Fruit fly (Drosophila melanogaster) whole organism, prepupa: ENCODE results near the gene CG14855.
A peak's percentile ranks its signal among the peaks of the same experiment; 100 is the strongest.

Experiments used
- Blimp-1 ChIP-seq: fragments of 200-800 bp; sonication (Bioruptor generic); optimal IDR thresholded peaks from 3 replicates; lab custom pipeline; 2017; ENCODE audit warnings: missing biosample characterization, missing genetic modification characterization, mild to moderate bottlenecking, moderate library complexity, missing genetic modification reagents
- CG11294 ChIP-seq: fragments of 200-800 bp; sonication (Bioruptor generic); IDR thresholded peaks from 2 replicates; pipeline ENCODE4 v1.3.6; 2022; ENCODE audit warnings: missing biosample characterization, missing genetic modification characterization
- CG15336 ChIP-seq: fragments of 200-800 bp; sonication (Bioruptor generic); IDR thresholded peaks from 2 replicates; pipeline ENCODE4 v1.3.6; 2022; ENCODE audit warnings: missing biosample characterization, missing genetic modification characterization
- CG3032 ChIP-seq: fragments of 200-800 bp; optimal IDR thresholded peaks from 2 replicates; lab custom pipeline; 2019; ENCODE audit warnings: missing biosample characterization, mild to moderate bottlenecking, missing genetic modification characterization, moderate library complexity
- CG31627 ChIP-seq: fragments of 200-800 bp; sonication (Bioruptor generic); optimal IDR thresholded peaks from 3 replicates; lab custom pipeline; 2016; ENCODE audit warnings: missing biosample characterization, missing genetic modification characterization
- CG34406 ChIP-seq: fragments of 200-800 bp; sonication (Bioruptor generic); optimal IDR thresholded peaks from 3 replicates; lab custom pipeline; 2016; ENCODE audit warnings: missing biosample characterization, missing genetic modification characterization
- CG3919 ChIP-seq: fragments of 200-800 bp; sonication (Bioruptor generic); optimal IDR thresholded peaks from 3 replicates; lab custom pipeline; 2016; ENCODE audit warnings: missing biosample characterization, missing genetic modification characterization
- CG4318 ChIP-seq: fragments of 200-800 bp; sonication (Bioruptor generic); optimal IDR thresholded peaks from 3 replicates; lab custom pipeline; 2017; ENCODE audit warnings: missing biosample characterization, mild to moderate bottlenecking, missing genetic modification characterization
- CG6163 ChIP-seq: fragments of 200-800 bp; sonication (Bioruptor generic); IDR thresholded peaks from 3 replicates; pipeline ENCODE4 v1.3.6; 2022; ENCODE audit warnings: missing biosample characterization, missing genetic modification characterization
- CG6792 ChIP-seq: fragments of 200-800 bp; sonication (Bioruptor generic); optimal IDR thresholded peaks from 3 replicates; lab custom pipeline; 2016; ENCODE audit warnings: missing biosample characterization, missing genetic modification characterization
- CG6808 ChIP-seq: fragments of 200-800 bp; sonication (Bioruptor generic); optimal IDR thresholded peaks from 3 replicates; lab custom pipeline; 2017; ENCODE audit warnings: missing biosample characterization, missing genetic modification characterization, mild to moderate bottlenecking, moderate library complexity, missing genetic modification reagents
- CG6854 ChIP-seq: fragments of 200-800 bp; sonication (Bioruptor generic); optimal IDR thresholded peaks from 2 replicates; lab custom pipeline; 2017; ENCODE audit warnings: missing biosample characterization, mild to moderate bottlenecking, missing genetic modification characterization
- CG8119 ChIP-seq: fragments of 200-800 bp; sonication (Bioruptor generic); IDR thresholded peaks from 3 replicates; pipeline ENCODE4 v1.3.6; 2022; ENCODE audit warnings: missing biosample characterization, missing genetic modification characterization
- CG8632 ChIP-seq: fragments of 200-800 bp; sonication (Bioruptor generic); optimal IDR thresholded peaks from 3 replicates; lab custom pipeline; 2016; ENCODE audit warnings: missing biosample characterization, missing genetic modification characterization
- Eip75B ChIP-seq: fragments of 200-800 bp; sonication (Bioruptor generic); optimal IDR thresholded peaks from 3 replicates; lab custom pipeline; 2016; ENCODE audit warnings: missing biosample characterization, missing genetic modification characterization
- Eip78C ChIP-seq: fragments of 200-800 bp; sonication (Bioruptor generic); peaks from one replicate; lab custom pipeline; 2016; ENCODE audit warnings: missing biosample characterization, missing genetic modification characterization
- Ets96B ChIP-seq: fragments of 200-800 bp; optimal IDR thresholded peaks from 2 replicates; lab custom pipeline; 2019; ENCODE audit warnings: missing biosample characterization, mild to moderate bottlenecking, missing genetic modification characterization, moderate library complexity
- Hr39 ChIP-seq: fragments of 200-800 bp; sonication (Bioruptor generic); optimal IDR thresholded peaks from 2 replicates; lab custom pipeline; 2016; ENCODE audit warnings: missing biosample characterization, missing genetic modification characterization
- Hr4 ChIP-seq: fragments of 200-800 bp; sonication (Bioruptor generic); optimal IDR thresholded peaks from 3 replicates; lab custom pipeline; 2016; ENCODE audit warnings: missing biosample characterization, missing genetic modification characterization
- Lpt ChIP-seq: fragments of 200-800 bp; sonication (Bioruptor generic); optimal IDR thresholded peaks from 3 replicates; lab custom pipeline; 2016; ENCODE audit warnings: missing biosample characterization, missing genetic modification characterization
- OdsH ChIP-seq: fragments of 200-800 bp; sonication (Bioruptor generic); optimal IDR thresholded peaks from 3 replicates; lab custom pipeline; 2016; ENCODE audit warnings: missing biosample characterization, missing genetic modification characterization
- Sox14 ChIP-seq: fragments of 200-800 bp; sonication (Bioruptor generic); optimal IDR thresholded peaks from 3 replicates; lab custom pipeline; 2016; ENCODE audit warnings: missing biosample characterization, missing genetic modification characterization
- Sox15 ChIP-seq: fragments of 200-800 bp; sonication (Bioruptor generic); optimal IDR thresholded peaks from 3 replicates; lab custom pipeline; 2016; ENCODE audit warnings: missing biosample characterization, missing genetic modification characterization
- achi ChIP-seq: fragments of 200-800 bp; sonication (Bioruptor generic); optimal IDR thresholded peaks from 3 replicates; lab custom pipeline; 2016; ENCODE audit warnings: missing biosample characterization, missing genetic modification characterization
- cyc ChIP-seq: fragments of 200-800 bp; sonication (Bioruptor generic); optimal IDR thresholded peaks from 3 replicates; lab custom pipeline; 2016; ENCODE audit warnings: missing biosample characterization, missing genetic modification characterization
- dsx ChIP-seq: fragments of 200-800 bp; optimal IDR thresholded peaks from 3 replicates; lab custom pipeline; 2019; ENCODE audit warnings: missing biosample characterization, mild to moderate bottlenecking, missing genetic modification characterization, moderate library complexity; ENCODE audit not compliant: poor library complexity, severe bottlenecking
- eg ChIP-seq: fragments of 200-800 bp; sonication (Bioruptor generic); IDR thresholded peaks from 3 replicates; pipeline ENCODE4 v1.3.6; 2022; ENCODE audit warnings: missing biosample characterization, missing genetic modification characterization
- esn ChIP-seq: fragments of 200-800 bp; sonication (Bioruptor generic); optimal IDR thresholded peaks from 2 replicates; lab custom pipeline; 2016; ENCODE audit warnings: missing biosample characterization, mild to moderate bottlenecking, missing genetic modification characterization, moderate library complexity
- fd85E ChIP-seq: fragments of 200-800 bp; sonication (Bioruptor generic); optimal IDR thresholded peaks from 3 replicates; lab custom pipeline; 2016; ENCODE audit warnings: missing biosample characterization, missing genetic modification characterization
- fkh ChIP-seq: fragments of 200-800 bp; sonication (Bioruptor generic); optimal IDR thresholded peaks from 3 replicates; lab custom pipeline; 2017; ENCODE audit warnings: missing biosample characterization, mild to moderate bottlenecking, missing genetic modification characterization, moderate library complexity
- pdm3 ChIP-seq: fragments of 200-800 bp; sonication (Bioruptor generic); optimal IDR thresholded peaks from 3 replicates; lab custom pipeline; 2016; ENCODE audit warnings: missing biosample characterization, missing genetic modification characterization
- salr ChIP-seq, 2 experiments: fragments of 200-800 bp; sonication (Bioruptor generic); optimal IDR thresholded peaks; 3 replicates each; lab custom pipeline; 2016 to 2018; ENCODE audit warnings: missing biosample characterization in 2 of 2, missing genetic modification characterization in 2 of 2, mild to moderate bottlenecking in 1 of 2
- spab ChIP-seq: fragments of 200-800 bp; sonication (Bioruptor generic); optimal IDR thresholded peaks from 2 replicates; lab custom pipeline; 2017; ENCODE audit warnings: missing biosample characterization, mild to moderate bottlenecking, missing genetic modification characterization, missing genetic modification reagents
- ss ChIP-seq, 2 experiments: fragments of 200-800 bp; sonication (Bioruptor generic); optimal IDR thresholded peaks; 2 replicates in 1 of 2; 3 replicates in 1 of 2; lab custom pipeline; 2017 to 2018; ENCODE audit warnings: mild to moderate bottlenecking in 2 of 2, missing biosample characterization in 2 of 2, missing genetic modification characterization in 2 of 2, moderate library complexity in 1 of 2
- svp ChIP-seq: fragments of 200-800 bp; sonication (Bioruptor generic); peaks from one replicate; lab custom pipeline; 2016; ENCODE audit warnings: missing biosample characterization, missing genetic modification characterization
- topi ChIP-seq: fragments of 200-800 bp; sonication (Bioruptor generic); optimal IDR thresholded peaks from 3 replicates; lab custom pipeline; 2016; ENCODE audit warnings: missing biosample characterization, missing genetic modification characterization
- vri ChIP-seq: fragments of 200-800 bp; sonication (Bioruptor generic); optimal IDR thresholded peaks from 3 replicates; lab custom pipeline; 2016; ENCODE audit warnings: missing biosample characterization, mild to moderate bottlenecking, missing genetic modification characterization

Gene CG14855

dm6 chr3R:14817721-14818215 is 21.7 kb downstream of the CG14855 start (continued):
- no peak for TF ChIP-seq svp
- no peak for TF ChIP-seq Sox15 (GFP tag; lab: Kevin White, UChicago)
- no peak for TF ChIP-seq Eip75B (GFP tag; lab: Kevin White, UChicago)
- TF ChIP-seq esn: peak; percentile 5
- no peak for TF ChIP-seq Hr39 (GFP tag; lab: Kevin White, UChicago)
- TF ChIP-seq Sox14 (GFP tag; lab: Kevin White, UChicago): peak; percentile 20
- TF ChIP-seq Blimp-1 (GFP tag; lab: Kevin White, UChicago): peak; percentile 66
- TF ChIP-seq pdm3 (GFP tag; lab: Kevin White, UChicago): no peak
- no peak for TF ChIP-seq achi
- TF ChIP-seq salr (GFP tag; optimal IDR thresholded peaks at IDR 0.05; lab: Kevin White, UChicago): no peak
- no peak for TF ChIP-seq OdsH (GFP tag; lab: Kevin White, UChicago)
- TF ChIP-seq Eip78C (GFP tag; lab: Kevin White, UChicago): peak; percentile 76
- TF ChIP-seq CG31627 (GFP tag; lab: Kevin White, UChicago): no peak
- TF ChIP-seq CG3919 (GFP tag; lab: Kevin White, UChicago): peak; percentile 45
- no peak for TF ChIP-seq CG3032 (tag; lab: Kevin White, UChicago)
- no peak for TF ChIP-seq CG6792 (GFP tag; lab: Kevin White, UChicago)
- peak; percentile 36 for TF ChIP-seq Lpt (GFP tag; lab: Kevin White, UChicago)
- peak; percentile 48; the same call in 2 of the 3 replicates for TF ChIP-seq CG6163 (GFP tag; lab: Robert Waterston, UW)

dm6 chr3R:14819711-14820153 is 23.6 kb downstream of the CG14855 start:
- TF ChIP-seq dsx (GFP tag; lab: Kevin White, UChicago) (peak; percentile 8), CG11294 (no peak; the same call in 1 of the 2 replicates), topi (GFP tag; lab: Kevin White, UChicago) (no peak), ss (GFP tag; optimal IDR thresholded peaks at IDR 0.05; lab: Kevin White, UChicago) (peak in 1 of 2 experiments; percentile 13), Ets96B (tag; lab: Kevin White, UChicago) (peak; percentile 3), Lpt (GFP tag; lab: Kevin White, UChicago) (peak; percentile 1), CG34406 (GFP tag; lab: Kevin White, UChicago) (no peak), fkh (GFP tag; lab: Kevin White, UChicago) (peak; percentile 50), CG3919 (GFP tag; lab: Kevin White, UChicago) (peak; percentile 23), CG6163 (GFP tag; lab: Robert Waterston, UW) (peak; percentile 47; the same call in 1 of the 3 replicates), CG6808 (no peak), CG8119 (peak; percentile 45; the same call in 1 of the 3 replicates), CG15336 (GFP tag; lab: Robert Waterston, UW) (peak; percentile 61), vri (peak; percentile 82), Eip78C (GFP tag; lab: Kevin White, UChicago) (peak; percentile 76), eg (GFP tag; lab: Robert Waterston, UW) (peak; percentile 42; the same call in 2 of the 3 replicates), cyc (GFP tag; lab: Kevin White, UChicago) (no peak)

dm6 chr3R:14821175-14821574 is 25.1 kb downstream of the CG14855 start:
- no peak for TF ChIP-seq CG31627 (GFP tag; lab: Kevin White, UChicago)
- peak; percentile 14 for TF ChIP-seq fkh (GFP tag; lab: Kevin White, UChicago)
- no peak for TF ChIP-seq Hr4 (GFP tag; lab: Kevin White, UChicago)
- TF ChIP-seq CG3032 (tag; lab: Kevin White, UChicago): no peak

dm6 chr3R:14822954-14823353 is 26.8 kb downstream of the CG14855 start:
- TF ChIP-seq fd85E (GFP tag; lab: Kevin White, UChicago): no peak
- TF ChIP-seq Ets96B (tag; lab: Kevin White, UChicago): no peak
- no peak for TF ChIP-seq CG6854
- TF ChIP-seq CG3919 (GFP tag; lab: Kevin White, UChicago): no peak
- no peak for TF ChIP-seq CG8632
- TF ChIP-seq CG15336 (GFP tag; lab: Robert Waterston, UW): no peak
- TF ChIP-seq Sox14 (GFP tag; lab: Kevin White, UChicago): no peak
- TF ChIP-seq eg (GFP tag; lab: Robert Waterston, UW): no peak
- TF ChIP-seq vri: no peak
- no peak for TF ChIP-seq spab
- TF ChIP-seq CG4318 (GFP tag; lab: Kevin White, UChicago): no peak
- TF ChIP-seq Eip75B (GFP tag; lab: Kevin White, UChicago): no peak
